Fruit fly (Drosophila melanogaster) whole organism, embryonic: ENCODE measurements around the gene CG5521.

Source experiments
- CG18764 ChIP-seq: fragments of 200-800 bp; sonication (Bioruptor generic); optimal IDR thresholded peaks from 3 replicates; lab custom pipeline; 2016; ENCODE audit warnings: missing biosample characterization, missing genetic modification characterization
- CG34422 ChIP-seq: fragments of 200-800 bp; sonication (Bioruptor generic); IDR thresholded peaks from 3 replicates; pipeline ENCODE4 v1.3.6; 2022; ENCODE audit warnings: missing biosample characterization, missing genetic modification characterization
- CG8478 ChIP-seq: fragments of >200 bp; optimal IDR thresholded peaks from 2 replicates; lab custom pipeline; 2018
- CG8765 ChIP-seq: fragments of 200-800 bp; sonication (Bioruptor generic); IDR thresholded peaks from 2 replicates; pipeline ENCODE4 v1.3.6; 2022; ENCODE audit warnings: missing biosample characterization, missing genetic modification characterization
- Dref ChIP-seq: fragments of 200-800 bp; sonication (Bioruptor generic); IDR thresholded peaks from 2 replicates; pipeline ENCODE4 v1.3.6; 2022; ENCODE audit warnings: missing biosample characterization, missing genetic modification characterization
- GATAe ChIP-seq: fragments of 200-800 bp; sonication (Bioruptor generic); conservative IDR thresholded peaks from 2 replicates; pipeline ENCODE4 v1.3.6; 2022; ENCODE audit warnings: missing biosample characterization, missing genetic modification characterization
- Lpt ChIP-seq: fragments of >200 bp; optimal IDR thresholded peaks from 2 replicates; lab custom pipeline; 2018; ENCODE audit warnings: missing biosample characterization, missing genetic modification characterization
- Poxn ChIP-seq: fragments of 200-800 bp; sonication (Bioruptor generic); IDR thresholded peaks from 2 replicates; pipeline ENCODE4 v1.3.6; 2022; ENCODE audit warnings: missing biosample characterization, missing genetic modification characterization
- zen2 ChIP-seq: fragments of 200-800 bp; sonication (Bioruptor generic); IDR thresholded peaks from 3 replicates; pipeline ENCODE4 v1.3.6; 2022; ENCODE audit warnings: missing biosample characterization, missing genetic modification characterization; ENCODE audit not compliant: partially characterized antibody

DNA sequence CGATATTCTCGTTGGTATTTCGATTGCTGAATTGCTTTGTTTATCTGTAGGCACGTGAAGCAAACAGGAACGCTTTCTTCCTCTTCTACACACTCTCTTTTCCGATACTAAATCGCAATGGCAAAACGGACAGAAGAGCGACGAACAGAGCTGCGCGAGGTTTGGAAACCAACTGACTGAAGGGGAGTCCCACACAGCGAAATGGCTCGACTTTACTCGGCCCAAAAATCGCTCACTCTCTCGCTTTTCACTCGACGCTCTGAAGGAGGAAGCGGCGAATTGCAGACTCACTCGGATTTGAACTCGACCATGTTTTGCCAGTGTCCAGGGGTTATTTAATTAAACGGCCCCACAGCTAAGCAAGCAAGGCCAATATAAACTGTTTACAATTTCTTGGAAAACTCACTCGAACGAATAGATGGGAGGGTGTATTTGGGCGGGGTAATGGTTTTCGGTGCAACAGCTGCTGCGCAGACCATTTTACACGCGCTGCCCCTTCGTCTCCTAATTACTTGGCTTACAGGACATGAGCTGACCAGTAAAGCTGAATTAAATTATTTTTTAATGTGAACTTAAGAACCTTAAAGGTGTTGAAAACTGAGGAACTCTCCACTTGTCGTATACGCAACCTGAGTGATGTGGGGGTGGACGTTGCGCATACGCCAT is 8.3 kb upstream of the CG5521 start, which contains the start of gene CG6330:
- TF ChIP-seq CG34422 (GFP tag; lab: Robert Waterston, UW) (no peak), Lpt (GFP tag; lab: Kevin White, UChicago) (no peak), Dref (no peak), GATAe (GFP tag; lab: Robert Waterston, UW) (no peak), CG8478 (lab: Kevin White, UChicago) (no peak), CG8765 (GFP tag; lab: Robert Waterston, UW) (no peak), Poxn (GFP tag; lab: Robert Waterston, UW) (no peak), CG18764 (GFP tag; lab: Kevin White, UChicago) (no peak), zen2 (GFP tag; lab: Robert Waterston, UW) (peak; percentile 40; the same call in 1 of the 3 replicates)
